Worm (Caenorhabditis elegans) whole organism, L4/young adult: ENCODE data around the gene BE0003N10.1.

ENCODE experiments used
- W03F9.2 ChIP-seq: fragments of 150-350 bp; optimal IDR thresholded peaks from 2 replicates; lab custom pipeline; 2014; ENCODE audit warnings: missing biosample characterization, missing genetic modification characterization
- dao-5 ChIP-seq: sonication (generic microtip); optimal IDR thresholded peaks from 2 replicates; lab custom pipeline; 2016; ENCODE audit warnings: missing genotype, missing genetic modification characterization, moderate library complexity, missing compliant biosample characterization
- him-1 ChIP-seq: sonication (generic microtip); optimal IDR thresholded peaks from 2 replicates; lab custom pipeline; 2016; ENCODE audit warnings: missing genotype, missing genetic modification reagents, missing genetic modification characterization, missing compliant biosample characterization

BE0003N10.1 gene

ce11 chrIII:1037173-1037572 is at the start of gene BE0003N10.1, which contains the start of gene chin-1:
BE0003N10.1 (plus strand) TSS chrIII:1037492.
chin-1 (minus strand) TSS chrIII:1037212.
- TF ChIP-seq dao-5 (tag; lab: Kevin White, UChicago) (no peak), W03F9.2 (tag; lab: Kevin White, UChicago) (peak; percentile 45)

- no peak for TF ChIP-seq dao-5 (tag; lab: Kevin White, UChicago)
- TF ChIP-seq him-1 (tag; lab: Kevin White, UChicago): no peak
- no peak for TF ChIP-seq W03F9.2 (tag; lab: Kevin White, UChicago)
These were observed 47.7 kb upstream of the BE0003N10.1 start for ce11 chrIII:989558-989957.

- no peak for TF ChIP-seq him-1 (tag; lab: Kevin White, UChicago)
- TF ChIP-seq dao-5 (tag; lab: Kevin White, UChicago): no peak
- no peak for TF ChIP-seq W03F9.2 (tag; lab: Kevin White, UChicago)
These were observed 45.7 kb upstream of the BE0003N10.1 start, which contains the start of gene trp-2 for ce11 chrIII:991581-991980. trp-2 (plus strand) TSS chrIII:991881.

ce11 chrIII:996564-996963 is 40.7 kb upstream of the BE0003N10.1 start:
- TF ChIP-seq W03F9.2 (tag; lab: Kevin White, UChicago) (no peak), dao-5 (tag; lab: Kevin White, UChicago) (no peak), him-1 (tag; lab: Kevin White, UChicago) (no peak)

- TF ChIP-seq W03F9.2 (tag; lab: Kevin White, UChicago) (no peak), dao-5 (tag; lab: Kevin White, UChicago) (no peak), him-1 (tag; lab: Kevin White, UChicago) (no peak)
These were observed 38.4 kb upstream of the BE0003N10.1 start for ce11 chrIII:998855-999254.

- TF ChIP-seq him-1 (tag; lab: Kevin White, UChicago) (no peak), W03F9.2 (tag; lab: Kevin White, UChicago) (no peak), dao-5 (tag; lab: Kevin White, UChicago) (no peak)
These were observed 36.0 kb upstream of the BE0003N10.1 start, which contains the start of gene R06B10.7 for ce11 chrIII:1001297-1001696. R06B10.7 (minus strand) TSS chrIII:1001397.

ce11 chrIII:1002510-1002909 is 34.8 kb upstream of the BE0003N10.1 start, which contains the start of gene clec-150:
clec-150 (plus strand) TSS chrIII:1002707.
- TF ChIP-seq dao-5 (tag; lab: Kevin White, UChicago): no peak
- no peak for TF ChIP-seq W03F9.2 (tag; lab: Kevin White, UChicago)

ce11 chrIII:1004464-1004863 is 32.8 kb upstream of the BE0003N10.1 start:
- no peak for TF ChIP-seq him-1 (tag; lab: Kevin White, UChicago)
- TF ChIP-seq W03F9.2 (tag; lab: Kevin White, UChicago): no peak
- no peak for TF ChIP-seq dao-5 (tag; lab: Kevin White, UChicago)

- no peak for TF ChIP-seq him-1 (tag; lab: Kevin White, UChicago)
- TF ChIP-seq W03F9.2 (tag; lab: Kevin White, UChicago): no peak
- TF ChIP-seq dao-5 (tag; lab: Kevin White, UChicago): no peak
These were observed 30.0 kb upstream of the BE0003N10.1 start for ce11 chrIII:1007143-1007905.

- TF ChIP-seq W03F9.2 (tag; lab: Kevin White, UChicago): no peak
- no peak for TF ChIP-seq him-1 (tag; lab: Kevin White, UChicago)
- no peak for TF ChIP-seq dao-5 (tag; lab: Kevin White, UChicago)
These were observed 29.2 kb upstream of the BE0003N10.1 start, which contains the start of gene clc-27 for ce11 chrIII:1008091-1008490. clc-27 (plus strand) TSS chrIII:1008391.

- TF ChIP-seq him-1 (tag; lab: Kevin White, UChicago) (no peak), W03F9.2 (tag; lab: Kevin White, UChicago) (no peak), dao-5 (tag; lab: Kevin White, UChicago) (no peak)
These were observed 27.5 kb upstream of the BE0003N10.1 start, which contains the start of gene clc-24 for ce11 chrIII:1009775-1010174. clc-24 (plus strand) TSS chrIII:1010037.

- no peak for TF ChIP-seq W03F9.2 (tag; lab: Kevin White, UChicago)
- TF ChIP-seq dao-5 (tag; lab: Kevin White, UChicago): no peak
- no peak for TF ChIP-seq him-1 (tag; lab: Kevin White, UChicago)
These were observed 21.2 kb upstream of the BE0003N10.1 start, which contains the start of gene Y34F4.3 for ce11 chrIII:1016080-1016479. Y34F4.3 (minus strand) TSS chrIII:1016180.

- TF ChIP-seq dao-5 (tag; lab: Kevin White, UChicago): no peak
- no peak for TF ChIP-seq him-1 (tag; lab: Kevin White, UChicago)
- no peak for TF ChIP-seq W03F9.2 (tag; lab: Kevin White, UChicago)
These were observed 16.6 kb upstream of the BE0003N10.1 start, which contains the start of gene clc-23 for ce11 chrIII:1020732-1021131. clc-23 (plus strand) TSS chrIII:1020954.
